Fruit fly (Drosophila melanogaster): ENCODE measurements around the gene Hn.

Hn gene

DNA sequence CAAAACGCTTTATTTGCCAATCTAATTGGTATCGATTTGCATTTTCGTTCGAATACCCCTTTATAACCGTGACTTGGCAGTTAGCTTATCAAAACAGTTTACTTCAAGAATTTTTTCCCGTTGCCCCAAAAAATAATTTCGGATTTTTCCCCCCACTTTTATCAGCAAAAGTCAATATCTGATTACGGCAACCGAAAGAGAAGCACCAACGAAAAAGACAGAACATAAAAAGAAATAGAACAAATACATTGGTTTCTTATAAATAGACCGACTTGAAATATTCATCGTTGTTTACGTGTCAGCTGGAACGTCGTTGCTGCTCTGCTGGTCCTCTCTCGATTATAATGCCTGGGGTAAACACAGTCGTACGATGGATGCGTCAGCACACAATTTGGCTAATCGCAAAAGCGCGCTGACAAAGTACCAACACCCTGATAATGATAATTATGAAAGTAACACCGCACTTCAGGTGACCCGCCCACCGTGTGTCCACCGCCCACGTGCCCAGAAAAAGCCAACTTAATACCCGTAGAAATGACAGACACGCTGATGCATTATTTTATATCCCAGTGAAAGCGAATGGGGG, 41.1 kb downstream of the Hn start:
- TF ChIP-seq CG17801 (GFP tag; optimal IDR thresholded peaks at IDR 0.05; ENCODE audit: partially characterized antibody), result no peak

DNA sequence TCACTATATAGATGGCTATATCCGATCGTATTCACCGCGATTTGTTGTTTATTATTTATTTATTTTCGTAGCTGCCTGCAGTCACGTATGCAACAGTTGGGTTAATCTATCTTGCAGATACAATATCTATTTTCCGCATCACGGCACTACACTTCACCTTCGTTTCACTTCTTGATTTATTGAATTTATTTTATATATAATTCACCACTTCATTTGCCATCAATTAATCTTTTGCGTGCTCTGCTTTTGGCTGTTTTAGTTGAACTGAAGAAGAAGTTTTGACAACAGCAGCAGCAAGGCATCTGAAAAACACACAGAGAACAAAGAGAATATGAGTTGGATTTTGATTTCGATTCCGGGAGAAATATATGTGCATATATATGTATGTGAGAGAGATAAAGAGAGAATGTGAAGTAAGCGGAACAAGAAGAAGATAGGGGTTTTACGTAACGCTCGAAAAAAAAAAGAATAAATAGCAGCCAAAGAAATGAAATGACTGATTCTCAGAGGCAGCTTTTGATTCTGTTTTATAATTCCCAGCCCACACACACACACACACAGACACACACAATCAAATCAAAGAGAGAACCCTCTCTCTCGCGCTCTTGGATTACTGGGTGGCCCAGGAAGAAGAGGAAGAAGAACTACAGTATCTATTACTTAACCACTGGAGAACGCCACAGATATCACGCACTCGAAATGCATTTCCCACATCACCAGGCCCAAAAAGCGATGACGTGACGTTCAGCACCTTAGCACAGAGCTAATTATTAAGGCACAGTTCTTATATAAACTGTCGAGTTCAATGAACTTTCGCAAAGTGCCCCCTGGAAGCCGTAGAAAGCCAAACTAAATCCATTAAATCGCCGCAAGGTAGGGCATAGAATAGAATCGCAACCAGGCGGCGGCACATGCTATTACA, 44.4 kb downstream of the Hn start:
- TF ChIP-seq CG17801 (GFP tag; optimal IDR thresholded peaks at IDR 0.05; ENCODE audit: partially characterized antibody), result no peak

DNA sequence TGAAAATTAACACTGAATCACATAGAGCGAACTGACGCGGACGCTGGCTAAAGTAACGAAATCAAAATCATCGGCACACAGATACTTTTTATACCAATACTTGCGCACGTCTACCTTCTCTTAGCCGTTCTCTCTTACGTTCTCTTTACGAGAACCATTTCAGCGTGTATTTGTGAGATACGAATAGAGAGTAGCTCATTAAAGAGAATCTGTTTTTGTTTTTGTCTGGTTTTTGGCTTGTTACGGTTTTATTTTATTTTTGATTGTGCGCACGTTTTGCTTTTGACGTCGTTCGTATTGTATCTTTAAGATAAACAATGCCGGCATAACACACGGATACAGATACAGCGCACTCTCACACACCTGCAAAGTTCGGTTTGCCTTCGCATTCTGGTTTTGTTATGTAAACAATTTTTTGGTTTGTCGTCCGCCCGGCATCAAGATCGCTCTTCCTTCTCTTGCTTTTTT, 45.1 kb downstream of the Hn start:
- peak; percentile 58 for TF ChIP-seq CG17801 (GFP tag; optimal IDR thresholded peaks at IDR 0.05; ENCODE audit: partially characterized antibody)

DNA sequence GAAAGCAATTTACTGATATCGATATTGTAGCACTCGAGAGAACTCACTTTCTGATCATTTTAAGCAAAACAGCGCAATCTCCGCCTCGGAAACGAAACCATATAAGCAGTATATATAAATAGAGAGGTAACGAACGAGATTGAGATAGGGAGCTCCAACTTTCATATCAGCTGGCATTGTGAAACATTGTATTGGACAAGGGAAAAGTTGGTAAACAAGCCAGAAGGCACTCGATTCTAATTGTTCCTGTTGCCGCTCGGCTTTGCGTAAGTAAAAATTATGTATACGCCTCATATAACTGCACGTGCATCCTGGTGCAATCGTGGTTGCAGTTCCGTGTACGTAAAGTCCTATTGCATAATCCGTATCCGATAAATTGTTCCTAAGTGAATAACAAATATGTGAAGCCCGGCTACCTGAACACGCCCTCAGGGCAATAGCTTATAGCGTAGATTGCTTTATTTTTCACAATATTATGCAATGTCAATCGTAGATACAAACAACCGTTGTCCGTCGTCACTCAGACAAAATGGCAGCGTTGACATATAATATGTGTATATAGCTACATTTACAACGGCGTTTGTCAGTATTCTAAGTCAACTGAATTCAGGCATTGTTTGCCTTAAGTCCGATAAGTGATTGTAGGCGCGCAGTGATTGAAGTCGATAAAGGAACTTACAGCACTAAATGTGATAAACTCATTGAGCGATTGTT, 46.4 kb downstream of the Hn start:
- TF ChIP-seq CG17801 (GFP tag; optimal IDR thresholded peaks at IDR 0.05; ENCODE audit: partially characterized antibody), result no peak

DNA sequence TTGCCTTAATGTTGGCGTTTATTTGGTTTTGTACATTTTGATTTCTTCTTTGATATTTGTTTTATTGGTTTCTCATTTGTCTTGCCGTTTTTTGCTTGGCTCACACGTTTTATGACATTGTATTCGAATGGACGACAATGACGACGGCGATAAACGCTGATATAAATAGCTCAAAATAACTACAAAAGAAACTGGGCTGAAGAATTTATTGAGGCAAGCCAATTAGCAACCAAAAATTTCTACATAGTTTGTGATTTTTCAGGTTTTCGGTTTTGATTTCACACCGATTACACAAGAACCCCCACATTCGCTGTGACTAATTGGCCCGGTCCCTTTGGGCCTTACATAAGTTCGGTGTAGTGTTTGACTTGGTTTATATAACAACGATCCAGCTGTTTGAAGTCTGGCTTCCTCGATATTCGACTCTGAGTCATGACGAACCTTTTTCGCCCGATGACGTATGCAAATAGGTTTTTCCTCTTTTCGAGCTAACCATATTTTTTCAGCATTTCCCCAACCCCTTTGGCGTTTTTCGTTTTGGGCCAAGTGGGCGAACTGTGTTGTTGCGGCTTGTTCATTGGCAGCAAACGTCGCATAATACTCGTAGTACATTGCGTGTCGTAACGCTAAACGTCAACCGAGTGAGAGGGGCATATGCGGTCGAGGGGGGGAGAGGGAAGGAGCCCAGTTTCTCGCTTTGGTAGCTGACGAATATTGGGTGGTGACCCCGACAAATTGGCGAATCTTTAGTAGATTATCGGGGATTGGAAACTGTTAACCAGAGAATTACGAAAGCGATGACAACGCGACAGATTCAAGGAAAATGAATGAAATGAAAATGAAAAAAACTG, 47.5 kb downstream of the Hn start:
- TF ChIP-seq CG17801 (GFP tag; optimal IDR thresholded peaks at IDR 0.05; ENCODE audit: partially characterized antibody), result no peak

DNA sequence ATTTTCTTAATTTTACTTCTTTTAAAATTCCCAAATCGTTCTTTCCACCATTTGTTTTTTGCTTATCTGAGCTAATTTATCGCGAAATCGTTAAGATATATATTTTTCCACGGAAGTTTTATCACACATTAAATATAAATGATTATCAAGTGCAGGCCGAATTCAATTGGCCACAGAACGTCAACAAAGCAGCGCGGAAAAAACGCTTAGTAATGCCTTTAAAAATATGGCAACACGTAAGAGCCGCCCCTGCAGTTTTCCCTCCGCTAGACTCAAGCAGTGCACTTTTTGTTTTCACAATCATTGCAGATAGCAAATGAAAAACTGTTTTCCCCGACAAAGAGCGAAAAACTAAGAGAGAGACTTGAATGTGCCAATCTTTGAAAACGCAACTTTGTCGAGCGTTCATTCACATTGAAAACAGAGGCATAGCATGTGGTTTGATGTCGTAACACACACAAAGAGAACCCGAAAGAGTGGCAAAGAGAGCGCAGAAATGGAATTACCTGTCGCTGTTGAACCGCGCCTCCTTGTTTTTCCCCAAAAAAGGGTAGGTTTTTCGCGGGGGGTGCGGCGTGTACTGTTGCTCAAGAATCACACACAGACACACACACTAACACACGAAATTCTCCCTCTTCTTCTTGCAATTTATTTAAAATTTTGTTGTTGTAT, 48.4 kb downstream of the Hn start:
- peak; percentile 38 for TF ChIP-seq CG17801 (GFP tag; optimal IDR thresholded peaks at IDR 0.05; ENCODE audit: partially characterized antibody)

DNA sequence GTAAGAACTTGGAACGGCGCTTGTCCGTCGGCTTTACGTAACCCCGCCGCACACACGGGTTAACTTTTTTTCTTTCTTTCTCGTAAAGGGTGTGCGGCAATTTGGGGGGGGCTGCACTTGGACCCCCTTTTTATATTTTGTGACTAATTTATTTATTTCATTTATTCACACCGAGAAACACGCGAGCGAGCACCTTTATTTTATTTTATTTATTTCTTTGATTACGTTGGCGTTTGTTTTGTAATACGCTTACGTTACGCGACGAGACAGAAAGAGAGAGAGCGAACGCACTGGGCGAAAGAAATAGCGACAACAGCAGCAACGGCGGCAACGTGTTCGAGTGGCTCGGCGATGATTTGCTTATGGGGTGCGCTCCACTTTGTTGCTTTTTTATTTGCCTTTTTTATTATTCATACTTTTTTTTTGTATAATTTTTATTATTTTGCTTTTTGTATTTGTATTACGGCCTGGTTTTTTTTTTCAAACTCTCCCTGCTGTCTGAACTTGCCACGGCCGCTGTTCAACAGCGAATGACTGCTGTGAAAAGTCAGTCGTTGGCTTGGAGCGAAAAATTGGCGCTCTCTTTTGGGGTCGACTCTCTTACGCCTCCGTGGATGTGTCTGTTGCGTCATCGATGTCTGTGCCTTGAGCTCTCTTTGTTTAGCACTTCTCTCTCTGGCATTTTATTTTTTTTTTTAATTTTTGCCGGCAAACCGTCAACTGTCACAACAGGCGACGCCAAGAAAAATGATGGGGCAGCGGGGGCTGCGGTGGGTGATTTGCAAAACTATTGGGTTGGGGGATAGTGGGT, 49.2 kb downstream of the Hn start, which contains the start of gene CG32369:
Gene CG32369, minus strand, starts transcription at position 537 of the 811 bp plus-strand sequence.
- TF ChIP-seq CG17801 (GFP tag; optimal IDR thresholded peaks at IDR 0.05; ENCODE audit: partially characterized antibody), result peak; percentile 83

DNA sequence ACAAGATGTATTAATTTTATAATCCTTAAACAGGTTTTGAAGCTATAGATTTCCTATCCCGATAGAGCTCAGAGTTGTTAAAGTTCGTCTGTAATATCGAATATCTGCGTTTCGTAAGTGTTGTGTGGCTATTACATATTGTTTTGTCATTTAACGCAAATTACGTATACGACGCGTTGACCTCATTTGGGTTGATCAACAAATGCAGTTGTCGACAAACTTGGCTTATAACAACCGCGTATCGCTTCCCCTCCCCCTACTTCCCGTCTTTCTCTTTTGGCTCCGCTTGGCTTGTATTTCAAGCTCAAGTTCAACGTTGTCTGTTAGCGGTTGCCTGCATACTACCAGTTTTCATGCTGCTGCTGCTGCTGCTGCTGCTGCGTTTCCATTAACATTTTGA, 50.2 kb downstream of the Hn start:
- no peak for TF ChIP-seq CG17801 (GFP tag; optimal IDR thresholded peaks at IDR 0.05; ENCODE audit: partially characterized antibody)

DNA sequence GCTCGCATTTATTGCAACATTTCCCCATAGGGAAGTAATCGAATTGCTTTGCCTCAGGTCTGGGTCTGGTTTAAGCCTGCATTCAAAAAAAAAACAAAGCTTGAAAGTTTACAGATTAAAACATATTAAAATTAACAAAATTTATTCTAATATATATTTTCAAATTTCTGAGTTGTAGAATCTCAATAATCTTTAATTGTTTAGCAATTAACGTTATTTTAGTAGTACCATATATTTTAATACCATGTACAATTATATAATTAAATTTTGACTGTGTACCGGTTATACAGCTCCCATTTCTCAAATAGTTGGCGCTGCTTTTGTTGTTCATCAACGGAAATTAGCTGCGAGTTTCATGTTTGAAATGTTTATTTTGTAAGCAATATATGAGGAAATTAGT, 50.7 kb downstream of the Hn start:
- TF ChIP-seq CG17801 (GFP tag; optimal IDR thresholded peaks at IDR 0.05; ENCODE audit: partially characterized antibody), result no peak

DNA sequence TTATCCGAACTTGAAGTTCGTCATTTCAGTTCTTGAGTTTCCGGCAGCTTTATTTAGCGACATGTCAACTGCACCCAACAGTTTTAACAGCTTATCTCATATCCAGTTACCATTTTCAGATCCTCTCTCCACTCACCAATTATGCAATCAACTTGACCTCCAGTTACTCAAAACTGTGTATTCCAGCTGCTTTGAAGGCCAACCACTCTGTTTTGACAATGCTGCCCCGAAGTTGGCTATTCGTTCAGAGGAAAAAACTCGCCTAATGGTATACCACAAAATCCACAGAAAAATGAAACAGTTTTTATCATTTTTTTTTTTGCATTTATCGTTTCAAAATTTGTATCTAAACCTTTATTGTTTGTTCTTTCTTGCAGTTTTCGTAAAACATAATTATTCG, 51.3 kb downstream of the Hn start:
- no peak for TF ChIP-seq CG17801 (GFP tag; optimal IDR thresholded peaks at IDR 0.05; ENCODE audit: partially characterized antibody)
